Fruit fly (Drosophila melanogaster) S2 (cell line): ENCODE measurements around the gene Snx27.

Source experiments
- CG8478 ChIP-seq: fragments of >200 bp; optimal IDR thresholded peaks from 2 replicates; lab custom pipeline; 2018
- CTCF ChIP-seq, 2 experiments: fragments of >200 bp; optimal IDR thresholded peaks; 2 replicates each; lab custom pipeline; 2018

- TF ChIP-seq CG8478 (lab: Kevin White, UChicago), result no peak
- no peak for TF ChIP-seq CTCF (optimal IDR thresholded peaks at IDR 0.05; lab: Kevin White, UChicago)
Measured at dm6 chrX:5737157-5737556, 674 bp downstream of the Snx27 start.
